Worm (Caenorhabditis elegans): ENCODE measurements around the gene srt-18.

Gene srt-18

DNA sequence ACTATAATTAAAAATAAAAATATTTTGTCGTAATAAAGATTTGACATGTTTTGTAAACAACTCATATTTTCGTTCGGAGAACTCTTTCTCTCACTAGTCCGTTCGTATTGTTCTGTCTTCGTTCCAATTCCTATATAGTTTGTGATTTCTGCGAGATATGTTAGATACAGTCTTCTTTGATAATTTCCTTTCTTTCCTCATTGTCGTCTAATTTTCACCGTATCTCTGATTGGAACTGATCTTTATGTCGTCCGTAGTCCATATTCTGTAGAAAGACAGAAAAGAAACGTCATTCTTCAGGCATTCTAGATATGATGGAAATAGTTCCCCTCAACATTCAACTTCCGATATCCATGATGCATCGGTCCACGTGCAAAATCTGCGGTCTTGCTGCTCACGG lies 29.4 kb upstream of the srt-18 start, which contains the start of gene nhr-30:
TSS of gene nhr-30 (plus strand) at position 301 of the 400 bp plus-strand sequence.
- no peak for TF ChIP-seq unc-130 (tag; optimal IDR thresholded peaks at IDR 0.05)
- TF ChIP-seq unc-30 (tag; optimal IDR thresholded peaks at IDR 0.05), result no peak
- TF ChIP-seq ztf-4 (tag; optimal IDR thresholded peaks at IDR 0.05), result no peak
- TF ChIP-seq aha-1 (tag; optimal IDR thresholded peaks at IDR 0.05), result no peak
- no peak for TF ChIP-seq tbx-2 (tag; optimal IDR thresholded peaks at IDR 0.05)
- TF ChIP-seq lsy-2 (tag; optimal IDR thresholded peaks at IDR 0.05), result no peak
- no peak for TF ChIP-seq fkh-10 (GFP tag; optimal IDR thresholded peaks at IDR 0.05)
- TF ChIP-seq elt-2 (tag; optimal IDR thresholded peaks at IDR 0.05), result no peak
- TF ChIP-seq mef-2 (tag; optimal IDR thresholded peaks at IDR 0.05), result no peak
- TF ChIP-seq nhr-71 (tag; optimal IDR thresholded peaks at IDR 0.05), result no peak
- no peak for TF ChIP-seq irx-1 (tag; optimal IDR thresholded peaks at IDR 0.05)
- no peak for TF ChIP-seq fkh-8 (tag; optimal IDR thresholded peaks at IDR 0.05)
- TF ChIP-seq hpl-2 (GFP tag; optimal IDR thresholded peaks at IDR 0.05), result no peak
- TF ChIP-seq sptf-1 (tag; optimal IDR thresholded peaks at IDR 0.05), result no peak
- no peak for TF ChIP-seq hlh-17 (GFP tag; optimal IDR thresholded peaks at IDR 0.05; ENCODE audit: borderline replicate concordance)
- no peak for TF ChIP-seq egl-13 (tag; optimal IDR thresholded peaks at IDR 0.05)
- no peak for TF ChIP-seq egl-27 (tag; optimal IDR thresholded peaks at IDR 0.05)

- no peak for TF ChIP-seq nhr-19 (GFP tag; conservative IDR thresholded peaks at IDR 0.05)
Observed at ce11 chrV:9041030-9041429, 25.6 kb upstream of the srt-18 start, which contains the start of gene cyp-33B1. cyp-33B1 (plus strand) TSS chrV:9041330.

ce11 chrV:9035685-9036084 lies 20.2 kb upstream of the srt-18 start, which contains the start of gene srsx-34:
srsx-34 (plus strand) TSS chrV:9035985.
- TF ChIP-seq F16B12.6 (tag; optimal IDR thresholded peaks at IDR 0.05) (no peak), isw-1 (GFP tag; IDR thresholded peaks at IDR 0.05) (no peak), ama-1 (optimal IDR thresholded peaks at IDR 0.05) (no peak), ztf-4 (tag; optimal IDR thresholded peaks at IDR 0.05) (no peak), nhr-84 (tag; optimal IDR thresholded peaks at IDR 0.05) (no peak)

- TF ChIP-seq snpc-4 (tag; optimal IDR thresholded peaks at IDR 0.05) (no peak), zip-4 (GFP tag; optimal IDR thresholded peaks at IDR 0.05) (no peak), nhr-19 (GFP tag; conservative IDR thresholded peaks at IDR 0.05) (no peak), hlh-4 (tag; optimal IDR thresholded peaks at IDR 0.05) (no peak), blmp-1 (tag; optimal IDR thresholded peaks at IDR 0.05) (peak; percentile 33), mep-1 (tag; optimal IDR thresholded peaks at IDR 0.05) (no peak), ztf-4 (tag; optimal IDR thresholded peaks at IDR 0.05) (no peak), efl-1 (optimal IDR thresholded peaks at IDR 0.05) (no peak), efl-1 (GFP tag; optimal IDR thresholded peaks at IDR 0.05 in 1 of 2) (peak in 1 of 2 experiments; percentile 43), ceh-82 (tag; optimal IDR thresholded peaks at IDR 0.05) (no peak), unc-130 (tag; optimal IDR thresholded peaks at IDR 0.05) (no peak), nhr-28 (tag; optimal IDR thresholded peaks at IDR 0.05) (no peak), elt-3 (tag; optimal IDR thresholded peaks at IDR 0.05) (no peak), pqm-1 (tag; optimal IDR thresholded peaks at IDR 0.05) (no peak), ets-5 (GFP tag; IDR thresholded peaks at IDR 0.05) (no peak)
Observed at ce11 chrV:9033267-9033666, 17.8 kb upstream of the srt-18 start, which contains the start of gene C25E10.4. C25E10.4 (plus strand) TSS chrV:9033567.

- no peak for TF ChIP-seq aha-1 (tag; optimal IDR thresholded peaks at IDR 0.05)
- no peak for TF ChIP-seq hlh-17 (GFP tag; optimal IDR thresholded peaks at IDR 0.05; ENCODE audit: borderline replicate concordance)
- no peak for TF ChIP-seq snpc-4 (tag; optimal IDR thresholded peaks at IDR 0.05)
- no peak for TF ChIP-seq efl-1 (optimal IDR thresholded peaks at IDR 0.05)
- peak in 1 of 2 experiments; percentile 40 for TF ChIP-seq efl-1 (GFP tag; optimal IDR thresholded peaks at IDR 0.05 in 1 of 2)
Observed at ce11 chrV:9030248-9030647, 14.8 kb upstream of the srt-18 start, which contains the start of gene C25E10.5. C25E10.5 (plus strand) TSS chrV:9030548.

ce11 chrV:9024713-9025112 lies 9.3 kb upstream of the srt-18 start, which contains the start of gene bus-1:
bus-1 (minus strand) TSS chrV:9024813.
- no peak for TF ChIP-seq nhr-12 (tag; optimal IDR thresholded peaks at IDR 0.05)
- TF ChIP-seq fkh-10 (GFP tag; optimal IDR thresholded peaks at IDR 0.05), result no peak
- TF ChIP-seq nhr-11 (tag; optimal IDR thresholded peaks at IDR 0.05), result no peak
- no peak for TF ChIP-seq snu-23 (GFP tag; optimal IDR thresholded peaks at IDR 0.05)
- no peak for TF ChIP-seq sox-4 (tag; optimal IDR thresholded peaks at IDR 0.05)
